Worm (Caenorhabditis elegans) whole organism, young adult: Measurements from ENCODE around the gene ufd-2.

Experiments
- F23B12.7 ChIP-seq: sonication (generic microtip); optimal IDR thresholded peaks from 2 replicates; lab custom pipeline; 2017; ENCODE audit warnings: missing genetic modification characterization, mild to moderate bottlenecking, missing compliant biosample characterization, antibody characterized with exemption, moderate library complexity; ENCODE audit not compliant: insufficient read depth
- F37B4.10 ChIP-seq: fragments of 200-800 bp; sonication (Bioruptor generic); IDR thresholded peaks from 2 replicates; pipeline ENCODE4 v1.3.6; 2022; ENCODE audit warnings: missing genetic modification characterization, missing compliant biosample characterization
- Y67H2A.10 ChIP-seq: fragments of 200-800 bp; sonication (Bioruptor generic); conservative IDR thresholded peaks from 2 replicates; pipeline ENCODE4 v1.3.6; 2022; ENCODE audit warnings: missing genetic modification reagents, missing genetic modification characterization, missing compliant biosample characterization
- Y79H2A.3 ChIP-seq: fragments of 200-800 bp; sonication (Bioruptor generic); conservative IDR thresholded peaks from 2 replicates; pipeline ENCODE4 v1.3.6; 2022; ENCODE audit warnings: missing genetic modification reagents, missing genetic modification characterization, missing compliant biosample characterization
- ZK185.1 ChIP-seq: sonication (generic microtip); optimal IDR thresholded peaks from 2 replicates; lab custom pipeline; 2016; ENCODE audit warnings: mild to moderate bottlenecking, missing genetic modification characterization, missing compliant biosample characterization; ENCODE audit not compliant: poor library complexity, severe bottlenecking
- akir-1 ChIP-seq: fragments of 200-800 bp; sonication (Bioruptor generic); optimal IDR thresholded peaks from 2 replicates; lab custom pipeline; 2018; ENCODE audit warnings: mild to moderate bottlenecking, missing genetic modification characterization, moderate library complexity, missing compliant biosample characterization
- aptf-3 ChIP-seq: fragments of 200-800 bp; sonication (Bioruptor generic); IDR thresholded peaks from 2 replicates; pipeline ENCODE4 v1.3.6; 2022; ENCODE audit warnings: missing genetic modification characterization, missing compliant biosample characterization
- attf-5 ChIP-seq: fragments of 200-800 bp; sonication (Bioruptor generic); optimal IDR thresholded peaks from 2 replicates; lab custom pipeline; 2018; ENCODE audit warnings: mild to moderate bottlenecking, missing genetic modification characterization, missing compliant biosample characterization
- bed-2 ChIP-seq: fragments of 200-800 bp; sonication (Bioruptor generic); IDR thresholded peaks from 2 replicates; pipeline ENCODE4 v1.3.6; 2022; ENCODE audit warnings: missing genetic modification reagents, missing genetic modification characterization, missing compliant biosample characterization
- cebp-1 ChIP-seq, 2 experiments: fragments of 200-800 bp in 1 of 2; sonication (Bioruptor generic) in 1 of 2; sonication (generic microtip) in 1 of 2; IDR thresholded peaks in 1 of 2; optimal IDR thresholded peaks in 1 of 2; 2 replicates each; pipeline versions ENCODE4 v1.3.6 to Lab custom; 2017 to 2022; ENCODE audit warnings: missing compliant biosample characterization in 2 of 2, missing genetic modification characterization in 2 of 2, mild to moderate bottlenecking in 1 of 2, missing genetic modification reagents in 1 of 2, moderate library complexity in 1 of 2
- cebp-2 ChIP-seq: fragments of 200-800 bp; sonication (Bioruptor generic); IDR thresholded peaks from 2 replicates; pipeline ENCODE4 v1.3.6; 2022; ENCODE audit warnings: missing genetic modification characterization, missing compliant biosample characterization
- ceh-40 ChIP-seq: fragments of 200-800 bp; sonication (Bioruptor generic); IDR thresholded peaks from 2 replicates; pipeline ENCODE4 v1.3.6; 2022; ENCODE audit warnings: missing genetic modification characterization, missing compliant biosample characterization
- ceh-79 ChIP-seq: sonication (generic microtip); optimal IDR thresholded peaks from 2 replicates; lab custom pipeline; 2017; ENCODE audit warnings: mild to moderate bottlenecking, missing genetic modification characterization, missing compliant biosample characterization
- dpl-1 ChIP-seq: fragments of 150-350 bp; optimal IDR thresholded peaks from 2 replicates; lab custom pipeline; 2014; ENCODE audit warnings: missing biosample characterization, missing genetic modification reagents, missing genetic modification characterization
- egrh-3 ChIP-seq: fragments of 200-800 bp; sonication (Bioruptor generic); IDR thresholded peaks from 2 replicates; pipeline ENCODE4 v1.3.6; 2022; ENCODE audit warnings: missing genetic modification reagents, missing genetic modification characterization, missing compliant biosample characterization
- ets-4 ChIP-seq: fragments of 200-800 bp; sonication (Bioruptor generic); optimal IDR thresholded peaks from 2 replicates; lab custom pipeline; 2018; ENCODE audit warnings: mild to moderate bottlenecking, missing genetic modification characterization, missing compliant biosample characterization
- fkh-3 ChIP-seq: sonication (generic microtip); optimal IDR thresholded peaks from 2 replicates; lab custom pipeline; 2016; ENCODE audit warnings: mild to moderate bottlenecking, missing genetic modification characterization, missing compliant biosample characterization
- hmg-20 ChIP-seq: fragments of 200-800 bp; sonication (Bioruptor generic); IDR thresholded peaks from 2 replicates; pipeline ENCODE4 v1.3.6; 2022; ENCODE audit warnings: missing genetic modification reagents, missing genetic modification characterization, missing compliant biosample characterization
- lag-1 ChIP-seq: fragments of 200-800 bp; sonication (Bioruptor generic); IDR thresholded peaks from 2 replicates; pipeline ENCODE4 v1.3.6; 2022; ENCODE audit warnings: missing genetic modification reagents, missing genetic modification characterization, missing compliant biosample characterization
- let-607 ChIP-seq, 2 experiments: fragments of 200-800 bp in 1 of 2; sonication (Bioruptor generic) in 1 of 2; sonication (generic microtip) in 1 of 2; optimal IDR thresholded peaks; 2 replicates each; lab custom pipeline; 2016 to 2018; ENCODE audit warnings: mild to moderate bottlenecking in 2 of 2, missing compliant biosample characterization in 2 of 2, missing genetic modification characterization in 2 of 2, moderate library complexity in 2 of 2, missing genotype in 1 of 2
- lir-1 ChIP-seq: fragments of 200-800 bp; sonication (Bioruptor generic); conservative IDR thresholded peaks from 2 replicates; pipeline ENCODE4 v1.3.6; 2022; ENCODE audit warnings: missing genetic modification reagents, missing genetic modification characterization, missing compliant biosample characterization
- madf-3 ChIP-seq: fragments of 200-800 bp; sonication (Bioruptor generic); IDR thresholded peaks from 2 replicates; pipeline ENCODE4 v1.3.6; 2022; ENCODE audit warnings: missing genetic modification reagents, missing genetic modification characterization, missing compliant biosample characterization
- madf-6 ChIP-seq: fragments of 200-800 bp; sonication (Bioruptor generic); IDR thresholded peaks from 2 replicates; pipeline ENCODE4 v1.3.6; 2022; ENCODE audit warnings: missing genetic modification reagents, missing genetic modification characterization, missing compliant biosample characterization
- nfya-2 ChIP-seq: fragments of 200-800 bp; sonication (Bioruptor generic); IDR thresholded peaks from 2 replicates; pipeline ENCODE4 v1.3.6; 2022; ENCODE audit warnings: missing genetic modification reagents, missing genetic modification characterization, missing compliant biosample characterization
- nhr-80 ChIP-seq: sonication (generic microtip); optimal IDR thresholded peaks from 2 replicates; lab custom pipeline; 2016; ENCODE audit warnings: missing genetic modification characterization, missing compliant biosample characterization
- sea-2 ChIP-seq: fragments of 200-800 bp; sonication (Bioruptor generic); IDR thresholded peaks from 2 replicates; pipeline ENCODE4 v1.3.6; 2022; ENCODE audit warnings: missing genetic modification characterization, missing compliant biosample characterization
- snpc-1.3 ChIP-seq: sonication (generic microtip); optimal IDR thresholded peaks from 2 replicates; lab custom pipeline; 2017; ENCODE audit warnings: missing genetic modification characterization, mild to moderate bottlenecking, missing compliant biosample characterization, antibody characterized with exemption, moderate library complexity, missing genotype, missing genetic modification reagents; ENCODE audit not compliant: insufficient read depth
- sptf-2 ChIP-seq: fragments of 200-800 bp; sonication (Bioruptor generic); optimal IDR thresholded peaks from 2 replicates; lab custom pipeline; 2018; ENCODE audit warnings: mild to moderate bottlenecking, missing genetic modification characterization, missing compliant biosample characterization
- tbp1 ChIP-seq: fragments of 200-800 bp; sonication (Bioruptor generic); optimal IDR thresholded peaks from 2 replicates; lab custom pipeline; 2018; ENCODE audit warnings: mild to moderate bottlenecking, missing genetic modification characterization, missing compliant biosample characterization
- tbx-9 ChIP-seq: sonication (generic microtip); optimal IDR thresholded peaks from 2 replicates; lab custom pipeline; 2016; ENCODE audit warnings: borderline replicate concordance, missing genetic modification characterization, inconsistent platforms, missing compliant biosample characterization
- unc-130 ChIP-seq: sonication (generic microtip); optimal IDR thresholded peaks from 2 replicates; lab custom pipeline; 2016; ENCODE audit warnings: missing genetic modification reagents, missing genetic modification characterization, missing compliant biosample characterization
- unc-62 ChIP-seq: fragments of 150-350 bp; optimal IDR thresholded peaks from 2 replicates; lab custom pipeline; 2014; ENCODE audit warnings: missing biosample characterization, missing genetic modification reagents, missing genetic modification characterization
- ztf-18 ChIP-seq: sonication (generic microtip); optimal IDR thresholded peaks from 2 replicates; lab custom pipeline; 2016; ENCODE audit warnings: missing genotype, mild to moderate bottlenecking, missing genetic modification characterization, missing compliant biosample characterization
- ztf-25 ChIP-seq: fragments of 200-800 bp; sonication (Bioruptor generic); IDR thresholded peaks from 2 replicates; pipeline ENCODE4 v1.3.6; 2022; ENCODE audit warnings: missing genetic modification reagents, missing genetic modification characterization, missing compliant biosample characterization
- ztf-26 ChIP-seq: sonication (generic microtip); optimal IDR thresholded peaks from 2 replicates; lab custom pipeline; 2017; ENCODE audit warnings: missing genetic modification characterization, missing compliant biosample characterization

The ufd-2 gene

ce11 chrII:8075324-8075810 lies 12.8 kb downstream of the ufd-2 start, which contains the start of gene K02C4.2 (continued):
- TF ChIP-seq madf-6 (GFP tag; lab: Robert Waterston, UW) (peak; percentile 72), lag-1 (0 out of 2 replicates have a peak, but pooled peaks have one; percentile 55), sptf-2 (GFP tag; lab: Kevin White, UChicago) (peak; percentile 73), ceh-40 (peak; percentile 57; the same call in 1 of the 2 replicates), ceh-79 (tag; lab: Kevin White, UChicago) (peak; percentile 56), bed-2 (GFP tag; lab: Robert Waterston, UW) (no peak), unc-62 (GFP tag; lab: Kevin White, UChicago) (no peak), ZK185.1 (tag; lab: Kevin White, UChicago) (peak; percentile 86), aptf-3 (GFP tag; lab: Robert Waterston, UW) (peak; percentile 84; the same call in 1 of the 2 replicates), akir-1 (GFP tag; lab: Kevin White, UChicago) (peak; percentile 25), Y79H2A.3 (GFP tag; lab: Robert Waterston, UW) (no peak; the same call in 1 of the 2 replicates), tbp1 (GFP tag; lab: Kevin White, UChicago) (peak; percentile 95), tbx-9 (tag; lab: Kevin White, UChicago) (peak; percentile 54), ztf-25 (GFP tag; lab: Robert Waterston, UW) (0 out of 2 replicates have a peak, but pooled peaks have one; percentile 53), egrh-3 (no peak), cebp-2 (GFP tag; lab: Robert Waterston, UW) (no peak), snpc-1.3 (tag; lab: Kevin White, UChicago) (peak; percentile 87), ztf-26 (tag; lab: Kevin White, UChicago) (peak; percentile 79), F37B4.10 (GFP tag; lab: Robert Waterston, UW) (0 out of 2 replicates have a peak, but pooled peaks have one; percentile 35), nfya-2 (GFP tag; lab: Robert Waterston, UW) (no peak), ztf-18 (tag; lab: Kevin White, UChicago) (peak; percentile 83), madf-3 (GFP tag; lab: Robert Waterston, UW) (0 out of 2 replicates have a peak, but pooled peaks have one; percentile 67), F23B12.7 (tag; lab: Kevin White, UChicago) (peak; percentile 76), ets-4 (GFP tag; lab: Kevin White, UChicago) (peak; percentile 79), unc-130 (GFP tag; lab: Kevin White, UChicago) (peak; percentile 68), fkh-3 (tag; lab: Kevin White, UChicago) (peak; percentile 85), sea-2 (GFP tag; lab: Robert Waterston, UW) (0 out of 2 replicates have a peak, but pooled peaks have one; percentile 58)

ce11 chrII:8078041-8078440 lies 15.5 kb downstream of the ufd-2 start, which contains the start of gene K02C4.5:
TSS of gene K02C4.5 (plus strand) at chrII:8078435.
- peak; percentile 82 for TF ChIP-seq nhr-80 (tag; lab: Kevin White, UChicago)
- peak; percentile 29 for TF ChIP-seq attf-5
- no peak for TF ChIP-seq dpl-1
- peak; percentile 38 to 48 for TF ChIP-seq let-607 (tag; optimal IDR thresholded peaks at IDR 0.05; lab: Kevin White, UChicago)
- TF ChIP-seq Y67H2A.10 (GFP tag; lab: Robert Waterston, UW): no peak
- TF ChIP-seq hmg-20 (GFP tag; lab: Robert Waterston, UW): no peak
- TF ChIP-seq lir-1 (GFP tag; lab: Robert Waterston, UW): no peak
- no peak for TF ChIP-seq cebp-1 (GFP tag; IDR thresholded peaks at IDR 0.05; lab: Robert Waterston, UW)
- peak; percentile 16 for TF ChIP-seq cebp-1 (tag; optimal IDR thresholded peaks at IDR 0.05; lab: Kevin White, UChicago)
- TF ChIP-seq unc-62 (GFP tag; lab: Kevin White, UChicago): peak; percentile 64
- peak; percentile 6 for TF ChIP-seq ztf-18 (tag; lab: Kevin White, UChicago)
